Fruit fly (Drosophila melanogaster) whole organism, embryonic: ENCODE data around the gene CG8119.

Source experiments
- Atf-2 ChIP-seq: fragments of 200-800 bp; sonication (Bioruptor generic); optimal IDR thresholded peaks from 2 replicates; lab custom pipeline; 2016; ENCODE audit warnings: missing biosample characterization, missing genetic modification characterization
- Bgb ChIP-seq: fragments of 200-800 bp; sonication (Bioruptor generic); IDR thresholded peaks from 2 replicates; pipeline ENCODE4 v1.3.6; 2022; ENCODE audit warnings: missing biosample characterization, missing genetic modification characterization; ENCODE audit not compliant: partially characterized antibody
- Blimp-1 ChIP-seq: fragments of 200-800 bp; sonication (Bioruptor generic); optimal IDR thresholded peaks from 3 replicates; lab custom pipeline; 2018; ENCODE audit warnings: missing biosample characterization, missing genetic modification characterization, mild to moderate bottlenecking, moderate library complexity, missing genetic modification reagents
- BtbVII ChIP-seq: fragments of 200-800 bp; sonication (Bioruptor generic); optimal IDR thresholded peaks from 3 replicates; lab custom pipeline; 2017; ENCODE audit warnings: missing biosample characterization, mild to moderate bottlenecking, missing genetic modification characterization
- CG10209 ChIP-seq: fragments of 200-800 bp; sonication (Bioruptor generic); optimal IDR thresholded peaks from 3 replicates; lab custom pipeline; 2017; ENCODE audit warnings: missing biosample characterization, mild to moderate bottlenecking, missing genetic modification characterization, missing genetic modification reagents
- CG10366 ChIP-seq: fragments of 200-800 bp; sonication (Bioruptor generic); IDR thresholded peaks from 2 replicates; pipeline ENCODE4 v1.3.6; 2022; ENCODE audit warnings: missing biosample characterization, missing genetic modification characterization
- CG10543 ChIP-seq: fragments of 200-800 bp; sonication (Bioruptor generic); optimal IDR thresholded peaks from 3 replicates; lab custom pipeline; 2017; ENCODE audit warnings: missing biosample characterization, mild to moderate bottlenecking, missing genetic modification characterization, moderate library complexity
- CG10565 ChIP-seq: fragments of 200-800 bp; sonication (Bioruptor generic); optimal IDR thresholded peaks from 3 replicates; lab custom pipeline; 2016; ENCODE audit warnings: missing biosample characterization, mild to moderate bottlenecking, missing genetic modification characterization
- CG11560 ChIP-seq: fragments of 200-800 bp; sonication (Bioruptor generic); IDR thresholded peaks from 3 replicates; pipeline ENCODE4 v1.3.6; 2022; ENCODE audit warnings: missing biosample characterization, missing genetic modification characterization
- CG15269 ChIP-seq: fragments of 200-800 bp; sonication (Bioruptor generic); optimal IDR thresholded peaks from 2 replicates; lab custom pipeline; 2018; ENCODE audit warnings: missing biosample characterization, mild to moderate bottlenecking, missing genetic modification characterization, moderate library complexity
- CG15514 ChIP-seq: fragments of 200-800 bp; sonication (Bioruptor generic); optimal IDR thresholded peaks from 3 replicates; lab custom pipeline; 2017; ENCODE audit warnings: missing biosample characterization, missing genetic modification characterization, mild to moderate bottlenecking, moderate library complexity, missing genetic modification reagents
- CG15696 ChIP-seq: fragments of 200-800 bp; sonication (Bioruptor generic); optimal IDR thresholded peaks from 2 replicates; lab custom pipeline; 2019; ENCODE audit warnings: missing biosample characterization, mild to moderate bottlenecking, missing genetic modification characterization, moderate library complexity
- CG17361 ChIP-seq: fragments of 200-800 bp; sonication (Bioruptor generic); IDR thresholded peaks from 3 replicates; pipeline ENCODE4 v1.3.6; 2022; ENCODE audit warnings: missing biosample characterization, missing genetic modification characterization
- CG17829 ChIP-seq: fragments of 200-800 bp; optimal IDR thresholded peaks from 2 replicates; lab custom pipeline; 2019; ENCODE audit warnings: missing biosample characterization, mild to moderate bottlenecking, missing genetic modification characterization, moderate library complexity
- CG2202 ChIP-seq: fragments of 200-800 bp; sonication (Bioruptor generic); optimal IDR thresholded peaks from 2 replicates; lab custom pipeline; 2018; ENCODE audit warnings: missing biosample characterization, mild to moderate bottlenecking, missing genetic modification characterization
- CG2889 ChIP-seq: fragments of 200-800 bp; sonication (Bioruptor generic); IDR thresholded peaks from 3 replicates; pipeline ENCODE4 v1.3.6; 2022; ENCODE audit warnings: missing biosample characterization, missing genetic modification characterization
- CG31388 ChIP-seq: fragments of 200-800 bp; sonication (Bioruptor generic); optimal IDR thresholded peaks from 2 replicates; lab custom pipeline; 2016; ENCODE audit warnings: missing biosample characterization, missing genetic modification characterization
- CG32767 ChIP-seq: fragments of 200-800 bp; sonication (Bioruptor generic); IDR thresholded peaks from 2 replicates; pipeline ENCODE4 v1.3.6; 2022; ENCODE audit warnings: missing biosample characterization, missing genetic modification characterization
- CG33213 ChIP-seq: fragments of 200-800 bp; sonication (Bioruptor generic); optimal IDR thresholded peaks from 3 replicates; lab custom pipeline; 2016; ENCODE audit warnings: missing biosample characterization, missing genetic modification characterization
- CG33557 ChIP-seq: fragments of 200-800 bp; sonication (Bioruptor generic); optimal IDR thresholded peaks from 2 replicates; lab custom pipeline; 2019; ENCODE audit warnings: missing biosample characterization, mild to moderate bottlenecking, missing genetic modification characterization, moderate library complexity
- CG4360 ChIP-seq: fragments of 200-800 bp; sonication (Bioruptor generic); IDR thresholded peaks from 2 replicates; pipeline ENCODE4 v1.3.6; 2022; ENCODE audit warnings: missing biosample characterization, missing genetic modification characterization
- CG6254 ChIP-seq: fragments of 200-800 bp; sonication (Bioruptor generic); optimal IDR thresholded peaks from 3 replicates; lab custom pipeline; 2017; ENCODE audit warnings: mild to moderate bottlenecking, missing biosample characterization, missing genetic modification reagents, missing genetic modification characterization
- CG6654 ChIP-seq: fragments of 200-800 bp; sonication (Bioruptor generic); optimal IDR thresholded peaks from 2 replicates; lab custom pipeline; 2017; ENCODE audit warnings: missing biosample characterization, mild to moderate bottlenecking, missing genetic modification characterization
- CG6765 ChIP-seq: fragments of 200-800 bp; sonication (Bioruptor generic); optimal IDR thresholded peaks from 3 replicates; lab custom pipeline; 2017; ENCODE audit warnings: missing biosample characterization, mild to moderate bottlenecking, missing genetic modification characterization
- CG8765 ChIP-seq: fragments of 200-800 bp; sonication (Bioruptor generic); IDR thresholded peaks from 2 replicates; pipeline ENCODE4 v1.3.6; 2022; ENCODE audit warnings: missing biosample characterization, missing genetic modification characterization
- D19B ChIP-seq: fragments of 200-800 bp; sonication (Bioruptor generic); optimal IDR thresholded peaks from 2 replicates; lab custom pipeline; 2017; ENCODE audit warnings: missing biosample characterization, mild to moderate bottlenecking, missing genetic modification characterization
- Ets65A ChIP-seq: fragments of 200-800 bp; sonication (Bioruptor generic); peaks from one replicate; lab custom pipeline; 2016; ENCODE audit warnings: missing biosample characterization, missing genetic modification characterization
- Fer1 ChIP-seq: fragments of 200-800 bp; sonication (Bioruptor generic); optimal IDR thresholded peaks from 2 replicates; lab custom pipeline; 2017; ENCODE audit warnings: missing biosample characterization, mild to moderate bottlenecking, missing genetic modification characterization
- HLH54F ChIP-seq: fragments of 200-800 bp; sonication (Bioruptor generic); optimal IDR thresholded peaks from 3 replicates; lab custom pipeline; 2016; ENCODE audit warnings: missing biosample characterization, missing genetic modification characterization
- MBD-R2 ChIP-seq: fragments of 200-800 bp; sonication (Bioruptor generic); IDR thresholded peaks from 2 replicates; pipeline ENCODE4 v1.3.6; 2022; ENCODE audit warnings: missing biosample characterization, missing genetic modification characterization
- Mes4 ChIP-seq: fragments of 200-800 bp; sonication (Bioruptor generic); optimal IDR thresholded peaks from 2 replicates; lab custom pipeline; 2016; ENCODE audit warnings: missing biosample characterization, missing genetic modification characterization
- Myb ChIP-seq: fragments of 200-800 bp; sonication (Bioruptor generic); optimal IDR thresholded peaks from 2 replicates; lab custom pipeline; 2016; ENCODE audit warnings: missing biosample characterization, missing genetic modification characterization
- Nf-YB ChIP-seq: fragments of 200-800 bp; sonication (Bioruptor generic); optimal IDR thresholded peaks from 3 replicates; lab custom pipeline; 2019; ENCODE audit warnings: missing biosample characterization, mild to moderate bottlenecking, missing genetic modification characterization, moderate library complexity
- chif ChIP-seq, 2 experiments: fragments of 200-800 bp; sonication (Bioruptor generic); optimal IDR thresholded peaks; 3 replicates each; lab custom pipeline; 2016; ENCODE audit warnings: missing biosample characterization in 2 of 2, missing genetic modification characterization in 2 of 2
- croc ChIP-seq: fragments of 200-800 bp; sonication (Bioruptor generic); conservative IDR thresholded peaks from 3 replicates; pipeline ENCODE4 v1.3.6; 2022; ENCODE audit warnings: missing biosample characterization, missing genetic modification characterization
- crp ChIP-seq, 2 experiments: fragments of 200-800 bp; sonication (Bioruptor generic); optimal IDR thresholded peaks; 2 replicates in 1 of 2; 3 replicates in 1 of 2; lab custom pipeline; 2017; ENCODE audit warnings: missing biosample characterization in 2 of 2, missing genetic modification characterization in 2 of 2, mild to moderate bottlenecking in 1 of 2, moderate library complexity in 1 of 2
- dysf ChIP-seq: fragments of 200-800 bp; sonication (Bioruptor generic); IDR thresholded peaks from 3 replicates; pipeline ENCODE4 v1.3.6; 2022; ENCODE audit warnings: missing biosample characterization, missing genetic modification characterization
- en ChIP-seq: fragments of 200-800 bp; sonication (Bioruptor generic); optimal IDR thresholded peaks from 2 replicates; lab custom pipeline; 2016; ENCODE audit warnings: missing biosample characterization, missing genetic modification characterization
- gce ChIP-seq: fragments of 200-800 bp; sonication (Bioruptor generic); IDR thresholded peaks from 3 replicates; pipeline ENCODE4 v1.3.6; 2022; ENCODE audit warnings: missing biosample characterization, missing genetic modification characterization
- gsb ChIP-seq: fragments of 200-800 bp; sonication (Bioruptor generic); IDR thresholded peaks from 2 replicates; pipeline ENCODE4 v1.3.6; 2022; ENCODE audit warnings: missing biosample characterization, missing genetic modification characterization
- hkb ChIP-seq, 2 experiments: fragments of 200-800 bp in 1 of 2; fragments of >200 bp in 1 of 2; sonication (Bioruptor generic) in 1 of 2; IDR thresholded peaks in 1 of 2; optimal IDR thresholded peaks in 1 of 2; 2 replicates each; pipeline versions ENCODE4 v1.3.6 to Lab custom; 2017 to 2022; ENCODE audit warnings: missing biosample characterization in 1 of 2, missing genetic modification characterization in 1 of 2
- nau ChIP-seq: fragments of 200-800 bp; sonication (Bioruptor generic); optimal IDR thresholded peaks from 3 replicates; lab custom pipeline; 2017; ENCODE audit warnings: missing biosample characterization, mild to moderate bottlenecking, missing genetic modification characterization, missing genetic modification reagents
- nom ChIP-seq: fragments of 200-800 bp; sonication (Bioruptor generic); optimal IDR thresholded peaks from 2 replicates; lab custom pipeline; 2017; ENCODE audit warnings: missing biosample characterization, missing genetic modification characterization, mild to moderate bottlenecking, moderate library complexity, missing genetic modification reagents
- pb ChIP-seq: fragments of 200-800 bp; sonication (Bioruptor generic); optimal IDR thresholded peaks from 3 replicates; lab custom pipeline; 2016; ENCODE audit warnings: missing biosample characterization, missing genetic modification characterization
- seq ChIP-seq: fragments of 200-800 bp; sonication (Bioruptor generic); IDR thresholded peaks from 2 replicates; pipeline ENCODE4 v1.3.6; 2022; ENCODE audit warnings: missing biosample characterization, missing genetic modification characterization
- slbo ChIP-seq: fragments of 200-800 bp; sonication (Bioruptor generic); IDR thresholded peaks from 2 replicates; pipeline ENCODE4 v1.3.6; 2022; ENCODE audit warnings: missing biosample characterization, missing genetic modification characterization
- so ChIP-seq: fragments of 200-800 bp; sonication (Bioruptor generic); IDR thresholded peaks from 3 replicates; pipeline ENCODE4 v1.3.6; 2022; ENCODE audit warnings: missing biosample characterization, missing genetic modification characterization
- tx ChIP-seq: fragments of 200-800 bp; sonication (Bioruptor generic); optimal IDR thresholded peaks from 2 replicates; lab custom pipeline; 2016; ENCODE audit warnings: missing biosample characterization, missing genetic modification characterization
- wek ChIP-seq: fragments of 200-800 bp; sonication (Bioruptor generic); optimal IDR thresholded peaks from 3 replicates; lab custom pipeline; 2018; ENCODE audit warnings: missing biosample characterization, mild to moderate bottlenecking, missing genetic modification characterization, moderate library complexity

CG8119 gene

dm6 chrX:15709984-15710750 is 47.8 kb downstream of the CG8119 start, which contains the start of the genes CG9281 and CG15601 (continued):
- TF ChIP-seq CG6765 (GFP tag; lab: Kevin White, UChicago) (peak; percentile 60), gsb (no peak), chif (GFP tag; optimal IDR thresholded peaks at IDR 0.05; lab: Kevin White, UChicago) (no peak), en (GFP tag; lab: Kevin White, UChicago) (no peak), CG10543 (GFP tag; lab: Kevin White, UChicago) (peak; percentile 50), CG15696 (no peak), nau (no peak), CG6254 (GFP tag; lab: Kevin White, UChicago) (no peak), CG8765 (no peak), Atf-2 (GFP tag; lab: Kevin White, UChicago) (no peak), croc (GFP tag; lab: Robert Waterston, UW) (no peak), MBD-R2 (GFP tag; lab: Robert Waterston, UW) (peak; percentile 14; the same call in 1 of the 2 replicates), wek (GFP tag; lab: Kevin White, UChicago) (no peak), CG4360 (GFP tag; lab: Robert Waterston, UW) (no peak), CG15269 (no peak), CG10565 (GFP tag; lab: Kevin White, UChicago) (no peak), CG17361 (0 out of 3 replicates have a peak, but pooled peaks have one; percentile 36), CG31388 (GFP tag; lab: Kevin White, UChicago) (no peak), CG10209 (GFP tag; lab: Kevin White, UChicago) (no peak), slbo (GFP tag; lab: Robert Waterston, UW) (peak; percentile 43), Bgb (GFP tag; lab: Robert Waterston, UW) (peak; percentile 29; the same call in 1 of the 2 replicates), Blimp-1 (GFP tag; lab: Kevin White, UChicago) (no peak), CG33557 (GFP tag; lab: Kevin White, UChicago) (no peak), CG10366 (GFP tag; lab: Robert Waterston, UW) (no peak), CG2202 (tag; lab: Kevin White, UChicago) (no peak), Fer1 (GFP tag; lab: Kevin White, UChicago) (no peak), CG17829 (tag; lab: Kevin White, UChicago) (peak; percentile 21), Mes4 (no peak), pb (no peak), CG6654 (GFP tag; lab: Kevin White, UChicago) (no peak), Myb (GFP tag; lab: Kevin White, UChicago) (peak; percentile 11), D19B (no peak), CG11560 (no peak), CG2889 (GFP tag; lab: Robert Waterston, UW) (no peak), CG33213 (GFP tag; lab: Kevin White, UChicago) (peak; percentile 10), Nf-YB (GFP tag; lab: Kevin White, UChicago) (no peak), nom (GFP tag; lab: Kevin White, UChicago) (no peak), seq (GFP tag; lab: Robert Waterston, UW) (0 out of 2 replicates have a peak, but pooled peaks have one; percentile 7), BtbVII (GFP tag; lab: Kevin White, UChicago) (peak; percentile 2), tx (no peak), so (GFP tag; lab: Robert Waterston, UW) (no peak), HLH54F (no peak), CG32767 (GFP tag; lab: Robert Waterston, UW) (no peak), dysf (GFP tag; lab: Robert Waterston, UW) (peak; percentile 32; the same call in 1 of the 3 replicates), CG15514 (GFP tag; lab: Kevin White, UChicago) (peak; percentile 53), gce (GFP tag; lab: Robert Waterston, UW) (no peak), hkb (optimal IDR thresholded peaks at IDR 0.05; lab: Kevin White, UChicago) (no peak), hkb (GFP tag; IDR thresholded peaks at IDR 0.05; lab: Robert Waterston, UW) (no peak), Ets65A (GFP tag; lab: Kevin White, UChicago) (peak; percentile 32), crp (GFP tag; optimal IDR thresholded peaks at IDR 0.05; lab: Kevin White, UChicago) (peak in 1 of 2 experiments; percentile 39)
